Worm (Caenorhabditis elegans) whole organism, late embryonic: Measurements from ENCODE around the gene bed-3.
A peak's percentile ranks its signal among the peaks of the same experiment; 100 is the strongest.

ENCODE experiments used
- ama-1 ChIP-seq: fragments of 150-350 bp; optimal IDR thresholded peaks from 2 replicates; lab custom pipeline; 2014
- elt-2 ChIP-seq: sonication (generic microtip); optimal IDR thresholded peaks from 2 replicates; lab custom pipeline; 2016; ENCODE audit warnings: missing genetic modification reagents, missing genetic modification characterization, missing compliant biosample characterization
- madf-2 ChIP-seq: sonication (generic microtip); optimal IDR thresholded peaks from 2 replicates; lab custom pipeline; 2017; ENCODE audit warnings: missing genetic modification characterization, missing compliant biosample characterization
- odd-2 ChIP-seq: sonication (generic microtip); optimal IDR thresholded peaks from 2 replicates; lab custom pipeline; 2017; ENCODE audit warnings: antibody characterized with exemption, mild to moderate bottlenecking, missing genetic modification characterization, missing compliant biosample characterization
- pha-4 ChIP-seq: fragments of 150-350 bp; optimal IDR thresholded peaks from 2 replicates; lab custom pipeline; 2018; ENCODE audit warnings: missing biosample characterization, missing genetic modification reagents, missing genetic modification characterization
- rnt-1 ChIP-seq: sonication (generic microtip); optimal IDR thresholded peaks from 2 replicates; lab custom pipeline; 2016; ENCODE audit warnings: missing genetic modification characterization, missing compliant biosample characterization

- TF ChIP-seq ama-1 (lab: Kevin White, UChicago) (no peak), pha-4 (tag; lab: Kevin White, UChicago) (no peak), rnt-1 (tag; lab: Kevin White, UChicago) (peak; percentile 8), madf-2 (no peak), elt-2 (tag; lab: Kevin White, UChicago) (no peak), odd-2 (no peak)
Observed at ce11 chrIV:9928180-9928896, 12.0 kb downstream of the bed-3 start, which contains the start of gene dur-1.
